Fruit fly (Drosophila melanogaster) whole organism, embryonic: ENCODE results near the gene Hph.

Source experiments
- Atf6 ChIP-seq: fragments of 200-800 bp; sonication (Bioruptor generic); IDR thresholded peaks from 2 replicates; pipeline ENCODE4 v1.3.6; 2022; ENCODE audit warnings: missing biosample characterization, missing genetic modification characterization
- Bteb2 ChIP-seq: fragments of 200-800 bp; sonication (Bioruptor generic); optimal IDR thresholded peaks from 2 replicates; lab custom pipeline; 2016; ENCODE audit warnings: missing biosample characterization, missing genetic modification characterization
- CG10366 ChIP-seq: fragments of 200-800 bp; sonication (Bioruptor generic); IDR thresholded peaks from 2 replicates; pipeline ENCODE4 v1.3.6; 2022; ENCODE audit warnings: missing biosample characterization, missing genetic modification characterization
- CG10462 ChIP-seq: fragments of 200-800 bp; sonication (Bioruptor generic); optimal IDR thresholded peaks from 2 replicates; lab custom pipeline; 2016; ENCODE audit warnings: missing biosample characterization, missing genetic modification characterization
- CG10654 ChIP-seq: fragments of 200-800 bp; sonication (Bioruptor generic); optimal IDR thresholded peaks from 2 replicates; lab custom pipeline; 2016; ENCODE audit warnings: missing biosample characterization, missing genetic modification characterization
- CG1233 ChIP-seq: fragments of 200-800 bp; sonication (Bioruptor generic); optimal IDR thresholded peaks from 4 replicates; lab custom pipeline; 2018; ENCODE audit warnings: missing biosample characterization, mild to moderate bottlenecking, missing genetic modification characterization
- CG13296 ChIP-seq: fragments of 200-800 bp; sonication (Bioruptor generic); optimal IDR thresholded peaks from 3 replicates; lab custom pipeline; 2018; ENCODE audit warnings: missing biosample characterization, mild to moderate bottlenecking, missing genetic modification characterization
- CG13424 ChIP-seq: fragments of 200-800 bp; sonication (Bioruptor generic); optimal IDR thresholded peaks from 2 replicates; lab custom pipeline; 2019; ENCODE audit warnings: missing biosample characterization, mild to moderate bottlenecking, missing genetic modification characterization, moderate library complexity
- CG13894 ChIP-seq: fragments of 200-800 bp; sonication (Bioruptor generic); optimal IDR thresholded peaks from 3 replicates; lab custom pipeline; 2018; ENCODE audit warnings: missing biosample characterization, mild to moderate bottlenecking, missing genetic modification characterization, moderate library complexity
- CG15479 ChIP-seq: fragments of 200-800 bp; sonication (Bioruptor generic); optimal IDR thresholded peaks from 3 replicates; lab custom pipeline; 2019; ENCODE audit warnings: missing biosample characterization, mild to moderate bottlenecking, missing genetic modification characterization, moderate library complexity
- CG16863 ChIP-seq: fragments of 200-800 bp; sonication (Bioruptor generic); optimal IDR thresholded peaks from 3 replicates; lab custom pipeline; 2016; ENCODE audit warnings: missing biosample characterization, missing genetic modification characterization
- CG17612 ChIP-seq: fragments of 200-800 bp; sonication (Bioruptor generic); IDR thresholded peaks from 2 replicates; pipeline ENCODE4 v1.3.6; 2022; ENCODE audit warnings: missing biosample characterization, missing genetic modification characterization
- CG2678 ChIP-seq: fragments of 200-800 bp; sonication (Bioruptor generic); optimal IDR thresholded peaks from 3 replicates; lab custom pipeline; 2019; ENCODE audit warnings: missing biosample characterization, mild to moderate bottlenecking, missing genetic modification characterization, moderate library complexity
- CG31388 ChIP-seq: fragments of 200-800 bp; sonication (Bioruptor generic); optimal IDR thresholded peaks from 2 replicates; lab custom pipeline; 2016; ENCODE audit warnings: missing biosample characterization, missing genetic modification characterization
- CG31441 ChIP-seq: fragments of 200-800 bp; sonication (Bioruptor generic); IDR thresholded peaks from 2 replicates; pipeline ENCODE4 v1.3.6; 2022; ENCODE audit warnings: missing biosample characterization, missing genetic modification characterization
- CG33557 ChIP-seq: fragments of 200-800 bp; sonication (Bioruptor generic); optimal IDR thresholded peaks from 2 replicates; lab custom pipeline; 2019; ENCODE audit warnings: missing biosample characterization, mild to moderate bottlenecking, missing genetic modification characterization, moderate library complexity
- CG3407 ChIP-seq: fragments of 200-800 bp; sonication (Bioruptor generic); optimal IDR thresholded peaks from 2 replicates; lab custom pipeline; 2018; ENCODE audit warnings: missing biosample characterization, mild to moderate bottlenecking, missing genetic modification characterization
- CG34376 ChIP-seq: fragments of 200-800 bp; sonication (Bioruptor generic); optimal IDR thresholded peaks from 2 replicates; lab custom pipeline; 2018; ENCODE audit warnings: missing biosample characterization, mild to moderate bottlenecking, missing genetic modification characterization
- CG6272 ChIP-seq: fragments of 200-800 bp; sonication (Bioruptor generic); IDR thresholded peaks from 2 replicates; pipeline ENCODE4 v1.3.6; 2022; ENCODE audit warnings: missing biosample characterization, missing genetic modification characterization
- CG6689 ChIP-seq: fragments of 200-800 bp; sonication (Bioruptor generic); IDR thresholded peaks from 2 replicates; pipeline ENCODE4 v1.3.6; 2022; ENCODE audit warnings: missing biosample characterization, missing genetic modification characterization
- CG6791 ChIP-seq: fragments of 200-800 bp; sonication (Bioruptor generic); IDR thresholded peaks from 3 replicates; pipeline ENCODE4 v1.3.6; 2022; ENCODE audit warnings: missing biosample characterization, missing genetic modification characterization; ENCODE audit not compliant: partially characterized antibody
- CG7271 ChIP-seq: fragments of 200-800 bp; sonication (Bioruptor generic); optimal IDR thresholded peaks from 2 replicates; lab custom pipeline; 2018; ENCODE audit warnings: missing biosample characterization, mild to moderate bottlenecking, missing genetic modification characterization, moderate library complexity
- Dbx ChIP-seq: fragments of 200-800 bp; sonication (Bioruptor generic); IDR thresholded peaks from 3 replicates; pipeline ENCODE4 v1.3.6; 2022; ENCODE audit warnings: missing biosample characterization, missing genetic modification characterization
- Dll ChIP-seq: fragments of 200-800 bp; sonication (Bioruptor generic); IDR thresholded peaks from 4 replicates; pipeline ENCODE4 v1.3.6; 2022; ENCODE audit warnings: missing biosample characterization, missing genetic modification characterization; ENCODE audit not compliant: partially characterized antibody
- Fer1 ChIP-seq: fragments of 200-800 bp; sonication (Bioruptor generic); optimal IDR thresholded peaks from 2 replicates; lab custom pipeline; 2017; ENCODE audit warnings: missing biosample characterization, mild to moderate bottlenecking, missing genetic modification characterization
- Hand ChIP-seq: fragments of 200-800 bp; sonication (Bioruptor generic); optimal IDR thresholded peaks from 2 replicates; lab custom pipeline; 2017; ENCODE audit warnings: mild to moderate bottlenecking, missing biosample characterization, missing genetic modification reagents, missing genetic modification characterization
- Hr51 ChIP-seq, 2 experiments: fragments of 200-800 bp; sonication (Bioruptor generic); optimal IDR thresholded peaks; 2 replicates in 1 of 2; 3 replicates in 1 of 2; lab custom pipeline; 2016 to 2018; ENCODE audit warnings: missing biosample characterization in 2 of 2, missing genetic modification characterization in 2 of 2, mild to moderate bottlenecking in 1 of 2, moderate library complexity in 1 of 2
- Med ChIP-seq: fragments of 200-800 bp; sonication (Bioruptor generic); peaks from one replicate; lab custom pipeline; 2016; ENCODE audit warnings: missing biosample characterization, missing genetic modification characterization, mild to moderate bottlenecking, inconsistent platforms, moderate library complexity
- NFAT ChIP-seq: fragments of 200-800 bp; sonication (Bioruptor generic); IDR thresholded peaks from 2 replicates; pipeline ENCODE4 v1.3.6; 2022; ENCODE audit warnings: missing biosample characterization, missing genetic modification characterization
- Nf-YC ChIP-seq: fragments of 200-800 bp; optimal IDR thresholded peaks from 3 replicates; lab custom pipeline; 2019; ENCODE audit warnings: missing biosample characterization, mild to moderate bottlenecking, missing genetic modification characterization, moderate library complexity
- Scr ChIP-seq: fragments of 200-800 bp; sonication (Bioruptor generic); IDR thresholded peaks from 2 replicates; pipeline ENCODE4 v1.3.6; 2022; ENCODE audit warnings: missing biosample characterization, missing genetic modification characterization; ENCODE audit not compliant: partially characterized antibody
- Sry-β ChIP-seq: fragments of 200-800 bp; sonication (Bioruptor generic); optimal IDR thresholded peaks from 2 replicates; lab custom pipeline; 2018; ENCODE audit warnings: missing biosample characterization, mild to moderate bottlenecking, missing genetic modification characterization, moderate library complexity
- caup ChIP-seq: fragments of 200-800 bp; sonication (Bioruptor generic); optimal IDR thresholded peaks from 3 replicates; lab custom pipeline; 2017; ENCODE audit warnings: missing biosample characterization, mild to moderate bottlenecking, missing genetic modification characterization, moderate library complexity; ENCODE audit not compliant: severe bottlenecking
- cwo ChIP-seq: fragments of 200-800 bp; sonication (Bioruptor generic); optimal IDR thresholded peaks from 3 replicates; lab custom pipeline; 2017; ENCODE audit warnings: missing biosample characterization, missing genetic modification characterization, mild to moderate bottlenecking, moderate library complexity, missing genetic modification reagents
- dati ChIP-seq: fragments of 200-800 bp; sonication (Bioruptor generic); IDR thresholded peaks from 2 replicates; pipeline ENCODE4 v1.3.6; 2022; ENCODE audit warnings: missing biosample characterization, missing genetic modification characterization
- exex ChIP-seq: fragments of 200-800 bp; sonication (Bioruptor generic); optimal IDR thresholded peaks from 4 replicates; lab custom pipeline; 2018; ENCODE audit warnings: missing biosample characterization, mild to moderate bottlenecking, missing genetic modification characterization, moderate library complexity
- fd64A ChIP-seq: fragments of 200-800 bp; sonication (Bioruptor generic); optimal IDR thresholded peaks from 3 replicates; lab custom pipeline; 2018; ENCODE audit warnings: missing biosample characterization, mild to moderate bottlenecking, missing genetic modification characterization
- gfzf ChIP-seq: fragments of 200-800 bp; sonication (Bioruptor generic); optimal IDR thresholded peaks from 2 replicates; lab custom pipeline; 2016; ENCODE audit warnings: missing biosample characterization, mild to moderate bottlenecking, missing genetic modification characterization, moderate library complexity
- hb ChIP-seq: fragments of 200-800 bp; sonication (Bioruptor generic); IDR thresholded peaks from 3 replicates; pipeline ENCODE4 v1.3.6; 2022; ENCODE audit warnings: missing biosample characterization, missing genetic modification characterization; ENCODE audit not compliant: partially characterized antibody
- knrl ChIP-seq: fragments of 200-800 bp; sonication (Bioruptor generic); IDR thresholded peaks from 3 replicates; pipeline ENCODE4 v1.3.6; 2022; ENCODE audit warnings: missing biosample characterization, missing genetic modification characterization; ENCODE audit not compliant: partially characterized antibody
- lab ChIP-seq: fragments of 200-800 bp; sonication (Bioruptor generic); optimal IDR thresholded peaks from 3 replicates; lab custom pipeline; 2017; ENCODE audit warnings: missing biosample characterization, missing genetic modification characterization, mild to moderate bottlenecking, moderate library complexity, missing genetic modification reagents
- lbe ChIP-seq: fragments of 200-800 bp; sonication (Bioruptor generic); optimal IDR thresholded peaks from 2 replicates; lab custom pipeline; 2016; ENCODE audit warnings: missing biosample characterization, mild to moderate bottlenecking, missing genetic modification characterization
- maf-S ChIP-seq: fragments of 200-800 bp; sonication (Bioruptor generic); optimal IDR thresholded peaks from 2 replicates; lab custom pipeline; 2016; ENCODE audit warnings: missing biosample characterization, missing genetic modification characterization
- mam ChIP-seq: fragments of 200-800 bp; sonication (Bioruptor generic); optimal IDR thresholded peaks from 3 replicates; lab custom pipeline; 2016; ENCODE audit warnings: missing biosample characterization, missing genetic modification characterization
- mirr ChIP-seq: fragments of 200-800 bp; sonication (Bioruptor generic); optimal IDR thresholded peaks from 3 replicates; lab custom pipeline; 2018; ENCODE audit warnings: missing biosample characterization, mild to moderate bottlenecking, missing genetic modification characterization
- pho ChIP-seq: fragments of 200-800 bp; sonication (Bioruptor generic); optimal IDR thresholded peaks from 2 replicates; lab custom pipeline; 2016; ENCODE audit warnings: missing biosample characterization, missing genetic modification characterization
- rib ChIP-seq: fragments of 200-800 bp; sonication (Bioruptor generic); IDR thresholded peaks from 2 replicates; pipeline ENCODE4 v1.3.6; 2022; ENCODE audit warnings: missing biosample characterization, missing genetic modification characterization
- slp2 ChIP-seq: fragments of 200-800 bp; sonication (Bioruptor generic); optimal IDR thresholded peaks from 2 replicates; lab custom pipeline; 2016; ENCODE audit warnings: missing biosample characterization, missing genetic modification characterization
- sob ChIP-seq: fragments of 200-800 bp; sonication (Bioruptor generic); IDR thresholded peaks from 2 replicates; pipeline ENCODE4 v1.3.6; 2022; ENCODE audit warnings: missing biosample characterization, missing genetic modification characterization
- wdn ChIP-seq: fragments of 200-800 bp; sonication (Bioruptor generic); IDR thresholded peaks from 2 replicates; pipeline ENCODE4 v1.3.6; 2022; ENCODE audit warnings: missing biosample characterization, missing genetic modification characterization

Gene Hph

dm6 chr3R:5301905-5302304 lies 45.1 kb downstream of the Hph start (continued):
- peak; percentile 20 for TF ChIP-seq CG1233 (GFP tag; lab: Kevin White, UChicago)
- peak; percentile 78 for TF ChIP-seq lab (GFP tag; lab: Kevin White, UChicago)
- no peak for TF ChIP-seq dati (GFP tag; lab: Robert Waterston, UW)
- peak; percentile 30 for TF ChIP-seq pho
- TF ChIP-seq CG13424 (tag; lab: Kevin White, UChicago): no peak
- TF ChIP-seq knrl: no peak
- TF ChIP-seq wdn: no peak
- TF ChIP-seq Sry-β (GFP tag; lab: Kevin White, UChicago): no peak
- no peak for TF ChIP-seq maf-S (GFP tag; lab: Kevin White, UChicago)
- no peak for TF ChIP-seq CG31441
- peak; percentile 46 for TF ChIP-seq CG2678 (tag; lab: Kevin White, UChicago)
- TF ChIP-seq Med (GFP tag; lab: Kevin White, UChicago): peak; percentile 57
- no peak for TF ChIP-seq CG10654 (GFP tag; lab: Kevin White, UChicago)
- peak; percentile 41; the same call in 1 of the 2 replicates for TF ChIP-seq sob (GFP tag; lab: Robert Waterston, UW)
- TF ChIP-seq CG6272 (GFP tag; lab: Robert Waterston, UW): no peak
- peak; percentile 59; the same call in 1 of the 3 replicates for TF ChIP-seq Dbx (GFP tag; lab: Robert Waterston, UW)
- TF ChIP-seq mirr (GFP tag; lab: Kevin White, UChicago): no peak
- peak; percentile 51 for TF ChIP-seq Fer1 (GFP tag; lab: Kevin White, UChicago)
- TF ChIP-seq CG33557: no peak
- no peak for TF ChIP-seq CG3407 (GFP tag; lab: Kevin White, UChicago)
- no peak for TF ChIP-seq CG6791
- peak; percentile 34 for TF ChIP-seq Hand
- TF ChIP-seq NFAT (GFP tag; lab: Robert Waterston, UW): 0 out of 2 replicates have a peak, but pooled peaks have one; percentile 29
- no peak for TF ChIP-seq fd64A (GFP tag; lab: Kevin White, UChicago)
- TF ChIP-seq exex (tag; lab: Kevin White, UChicago): peak; percentile 3
- TF ChIP-seq CG10462: no peak
- no peak for TF ChIP-seq Nf-YC (tag; lab: Kevin White, UChicago)
- 0 out of 3 replicates have a peak, but pooled peaks have one; percentile 11 for TF ChIP-seq hb
- TF ChIP-seq mam (GFP tag; lab: Kevin White, UChicago): no peak
- peak; percentile 64 for TF ChIP-seq CG34376 (GFP tag; lab: Kevin White, UChicago)
- no peak for TF ChIP-seq CG15479 (GFP tag; lab: Kevin White, UChicago)
- TF ChIP-seq CG16863 (GFP tag; lab: Kevin White, UChicago): no peak
- no peak for TF ChIP-seq slp2
- peak; percentile 15 for TF ChIP-seq CG13894 (tag; lab: Kevin White, UChicago)
- peak; percentile 44; the same call in 1 of the 2 replicates for TF ChIP-seq Atf6
- no peak for TF ChIP-seq Dll (GFP tag; lab: Robert Waterston, UW)
- no peak for TF ChIP-seq CG17612
- no peak for TF ChIP-seq Hr51 (GFP tag; optimal IDR thresholded peaks at IDR 0.05; lab: Kevin White, UChicago)
- peak; percentile 51 for TF ChIP-seq caup (GFP tag; lab: Kevin White, UChicago)
- TF ChIP-seq lbe (GFP tag; lab: Kevin White, UChicago): peak; percentile 22
- no peak for TF ChIP-seq Scr (GFP tag; lab: Robert Waterston, UW)
- TF ChIP-seq rib (GFP tag; lab: Robert Waterston, UW): peak; percentile 67
- TF ChIP-seq Bteb2 (GFP tag; lab: Kevin White, UChicago): no peak
- TF ChIP-seq CG13296 (GFP tag; lab: Kevin White, UChicago): peak; percentile 31
- TF ChIP-seq CG6689 (GFP tag; lab: Robert Waterston, UW): no peak
- no peak for TF ChIP-seq CG7271 (tag; lab: Kevin White, UChicago)
- TF ChIP-seq gfzf: no peak
- peak; percentile 18 for TF ChIP-seq cwo
- no peak for TF ChIP-seq CG10366 (GFP tag; lab: Robert Waterston, UW)
- TF ChIP-seq CG31388 (GFP tag; lab: Kevin White, UChicago): no peak
